Worm (Caenorhabditis elegans) whole organism, mixed stage, embryonic: Measurements from ENCODE around the gene ugt-52.

Experiments
- M03D4.4 ChIP-seq: sonication (generic microtip); optimal IDR thresholded peaks from 2 replicates; lab custom pipeline; 2017; ENCODE audit warnings: mild to moderate bottlenecking, missing genetic modification characterization, missing compliant biosample characterization
- bed-3 ChIP-seq: fragments of 200-800 bp; sonication (Bioruptor generic); optimal IDR thresholded peaks from 3 replicates; lab custom pipeline; 2018; ENCODE audit warnings: mild to moderate bottlenecking, missing genetic modification characterization, moderate library complexity, missing compliant biosample characterization
- blmp-1 ChIP-seq: fragments of 150-350 bp; optimal IDR thresholded peaks from 2 replicates; lab custom pipeline; 2014; ENCODE audit warnings: missing biosample characterization, missing genetic modification characterization
- ceh-39 ChIP-seq: fragments of 150-350 bp; optimal IDR thresholded peaks from 2 replicates; lab custom pipeline; 2014; ENCODE audit warnings: missing biosample characterization, missing genetic modification characterization
- ceh-43 ChIP-seq: fragments of 200-800 bp; sonication (Bioruptor generic); optimal IDR thresholded peaks from 2 replicates; lab custom pipeline; 2018; ENCODE audit warnings: mild to moderate bottlenecking, missing genetic modification characterization, moderate library complexity, missing compliant biosample characterization
- ceh-83 ChIP-seq: fragments of 200-800 bp; sonication (Bioruptor generic); optimal IDR thresholded peaks from 2 replicates; lab custom pipeline; 2018; ENCODE audit warnings: mild to moderate bottlenecking, missing genetic modification characterization, missing compliant biosample characterization
- ces-1 ChIP-seq: fragments of 150-350 bp; optimal IDR thresholded peaks from 2 replicates; lab custom pipeline; 2014; ENCODE audit warnings: missing biosample characterization, missing genetic modification reagents, missing genetic modification characterization
- cnd-1 ChIP-seq: fragments of 200-800 bp; sonication (Bioruptor generic); optimal IDR thresholded peaks from 2 replicates; lab custom pipeline; 2018; ENCODE audit warnings: mild to moderate bottlenecking, missing genetic modification characterization, missing compliant biosample characterization
- drap-1 ChIP-seq: fragments of 200-800 bp; sonication (Bioruptor generic); optimal IDR thresholded peaks from 3 replicates; lab custom pipeline; 2018; ENCODE audit warnings: mild to moderate bottlenecking, missing genetic modification characterization, missing compliant biosample characterization
- elt-1 ChIP-seq: sonication (generic microtip); optimal IDR thresholded peaks from 2 replicates; lab custom pipeline; 2017; ENCODE audit warnings: missing genetic modification characterization, mild to moderate bottlenecking, missing compliant biosample characterization, antibody characterized with exemption, moderate library complexity, borderline replicate concordance; ENCODE audit not compliant: insufficient read depth
- elt-3 ChIP-seq: fragments of 150-350 bp; optimal IDR thresholded peaks from 2 replicates; lab custom pipeline; 2014; ENCODE audit warnings: missing biosample characterization, missing genetic modification characterization
- flh-1 ChIP-seq: fragments of 200-800 bp; sonication (Bioruptor generic); optimal IDR thresholded peaks from 2 replicates; lab custom pipeline; 2018; ENCODE audit warnings: mild to moderate bottlenecking, missing genetic modification characterization, moderate library complexity, missing compliant biosample characterization
- ham-2 ChIP-seq: fragments of 200-800 bp; sonication (Bioruptor generic); optimal IDR thresholded peaks from 2 replicates; lab custom pipeline; 2018; ENCODE audit warnings: mild to moderate bottlenecking, missing genetic modification characterization, missing compliant biosample characterization
- hlh-1 ChIP-seq: fragments of 150-350 bp; optimal IDR thresholded peaks from 2 replicates; lab custom pipeline; 2014; ENCODE audit warnings: missing biosample characterization, missing genetic modification reagents, missing genetic modification characterization
- lin-13 ChIP-seq: fragments of 150-350 bp; optimal IDR thresholded peaks from 2 replicates; lab custom pipeline; 2014; ENCODE audit warnings: missing biosample characterization, missing genetic modification characterization
- lin-32 ChIP-seq: fragments of 200-800 bp; sonication (Bioruptor generic); optimal IDR thresholded peaks from 2 replicates; lab custom pipeline; 2018; ENCODE audit warnings: mild to moderate bottlenecking, missing genetic modification characterization, missing compliant biosample characterization
- lsy-2 ChIP-seq: fragments of 150-350 bp; optimal IDR thresholded peaks from 2 replicates; lab custom pipeline; 2014; ENCODE audit warnings: missing biosample characterization, missing genetic modification characterization
- mab-5 ChIP-seq: fragments of 150-350 bp; optimal IDR thresholded peaks from 2 replicates; lab custom pipeline; 2014; ENCODE audit warnings: missing biosample characterization, missing genetic modification characterization
- mep-1 ChIP-seq: fragments of 150-350 bp; optimal IDR thresholded peaks from 2 replicates; lab custom pipeline; 2017; ENCODE audit warnings: missing biosample characterization, missing genetic modification reagents, missing genetic modification characterization, inconsistent platforms
- mls-2 ChIP-seq: sonication (generic microtip); optimal IDR thresholded peaks from 2 replicates; lab custom pipeline; 2016; ENCODE audit warnings: mild to moderate bottlenecking, missing genetic modification characterization, moderate library complexity, missing compliant biosample characterization
- nhr-12 ChIP-seq: fragments of 150-350 bp; optimal IDR thresholded peaks from 2 replicates; lab custom pipeline; 2014; ENCODE audit warnings: missing biosample characterization, missing genetic modification characterization
- nhr-2 ChIP-seq: fragments of 150-350 bp; optimal IDR thresholded peaks from 2 replicates; lab custom pipeline; 2014; ENCODE audit warnings: missing biosample characterization, missing genetic modification characterization
- nhr-237 ChIP-seq: fragments of 150-350 bp; optimal IDR thresholded peaks from 2 replicates; lab custom pipeline; 2014; ENCODE audit warnings: missing biosample characterization, missing genetic modification characterization
- nhr-28 ChIP-seq: fragments of 150-350 bp; optimal IDR thresholded peaks from 2 replicates; lab custom pipeline; 2014; ENCODE audit warnings: missing biosample characterization, missing genetic modification characterization
- nhr-76 ChIP-seq: sonication (generic microtip); optimal IDR thresholded peaks from 2 replicates; lab custom pipeline; 2017; ENCODE audit warnings: missing biosample characterization, missing genetic modification characterization
- pha-4 ChIP-seq: fragments of 150-350 bp; optimal IDR thresholded peaks from 2 replicates; lab custom pipeline; 2018; ENCODE audit warnings: missing biosample characterization, missing genetic modification reagents, missing genetic modification characterization
- sem-2 ChIP-seq: fragments of 200-800 bp; sonication (Bioruptor generic); optimal IDR thresholded peaks from 2 replicates; lab custom pipeline; 2018; ENCODE audit warnings: mild to moderate bottlenecking, missing genetic modification characterization, missing compliant biosample characterization
- snpc-4 ChIP-seq: fragments of 150-350 bp; optimal IDR thresholded peaks from 2 replicates; lab custom pipeline; 2014; ENCODE audit warnings: missing biosample characterization, missing genetic modification characterization
- sptf-1 ChIP-seq: sonication (generic microtip); optimal IDR thresholded peaks from 2 replicates; lab custom pipeline; 2017; ENCODE audit warnings: mild to moderate bottlenecking, missing genetic modification characterization, moderate library complexity, missing compliant biosample characterization
- tbx-8 ChIP-seq: fragments of 200-800 bp; sonication (Bioruptor generic); optimal IDR thresholded peaks from 2 replicates; lab custom pipeline; 2018; ENCODE audit warnings: mild to moderate bottlenecking, missing genetic modification characterization, moderate library complexity, missing compliant biosample characterization
- unc-120 ChIP-seq: sonication (generic microtip); optimal IDR thresholded peaks from 2 replicates; lab custom pipeline; 2017; ENCODE audit warnings: missing genetic modification characterization, missing compliant biosample characterization; ENCODE audit not compliant: poor library complexity, severe bottlenecking
- unc-39 ChIP-seq: fragments of 150-350 bp; optimal IDR thresholded peaks from 2 replicates; lab custom pipeline; 2014; ENCODE audit warnings: missing biosample characterization, missing genetic modification characterization
- unc-62 ChIP-seq: fragments of 150-350 bp; optimal IDR thresholded peaks from 2 replicates; lab custom pipeline; 2014; ENCODE audit warnings: missing biosample characterization, missing genetic modification reagents, missing genetic modification characterization
- zip-8 ChIP-seq: fragments of 150-350 bp; optimal IDR thresholded peaks from 2 replicates; lab custom pipeline; 2014; ENCODE audit warnings: missing biosample characterization, missing genetic modification characterization
- ztf-11 ChIP-seq: fragments of 150-350 bp; optimal IDR thresholded peaks from 2 replicates; lab custom pipeline; 2014; ENCODE audit warnings: missing biosample characterization, missing genetic modification characterization

The ugt-52 gene

DNA sequence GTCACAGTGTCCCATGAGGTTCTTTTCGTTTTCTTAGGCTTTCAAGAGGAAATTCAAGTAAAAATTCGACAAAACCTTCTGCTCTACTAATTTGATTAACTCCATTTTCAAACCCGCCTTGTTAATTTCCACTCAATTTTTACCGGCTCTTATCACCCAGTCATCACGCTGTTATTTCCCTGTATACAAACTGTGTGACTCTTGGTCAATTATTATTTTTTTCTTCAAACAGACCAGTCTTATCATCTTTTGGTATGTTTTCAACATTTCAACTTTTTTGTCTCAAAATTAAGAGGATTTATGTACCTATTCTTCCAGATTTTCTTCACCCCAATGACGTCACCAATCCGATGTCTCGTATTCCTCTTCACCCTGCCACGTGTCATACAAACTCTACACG lies at the start of gene ugt-52:
Gene ugt-52 (plus strand): TSS at position 301 of the 400 bp plus-strand sequence.
- TF ChIP-seq hlh-1 (tag; lab: Kevin White, UChicago) (no peak), ceh-83 (GFP tag; lab: Kevin White, UChicago) (no peak), M03D4.4 (tag; lab: Kevin White, UChicago) (no peak), flh-1 (GFP tag; lab: Kevin White, UChicago) (no peak), sptf-1 (no peak), elt-3 (tag; lab: Kevin White, UChicago) (no peak), ces-1 (no peak), unc-62 (GFP tag; lab: Kevin White, UChicago) (no peak)

ce11 chrIV:730937-731336 lies 47.6 kb upstream of the ugt-52 start, which contains the start of gene srt-24:
TSS of gene srt-24 (minus strand) at chrIV:731037.
- TF ChIP-seq hlh-1 (tag; lab: Kevin White, UChicago) = no peak
- no peak for TF ChIP-seq ztf-11 (tag; lab: Kevin White, UChicago)
- TF ChIP-seq sptf-1 = no peak

ce11 chrIV:736447-736846 lies 42.1 kb upstream of the ugt-52 start, which contains the start of gene kvs-5:
TSS of gene kvs-5 (plus strand) at chrIV:736747.
- TF ChIP-seq ztf-11 (tag; lab: Kevin White, UChicago) (no peak), unc-62 (GFP tag; lab: Kevin White, UChicago) (peak; percentile 79)

DNA sequence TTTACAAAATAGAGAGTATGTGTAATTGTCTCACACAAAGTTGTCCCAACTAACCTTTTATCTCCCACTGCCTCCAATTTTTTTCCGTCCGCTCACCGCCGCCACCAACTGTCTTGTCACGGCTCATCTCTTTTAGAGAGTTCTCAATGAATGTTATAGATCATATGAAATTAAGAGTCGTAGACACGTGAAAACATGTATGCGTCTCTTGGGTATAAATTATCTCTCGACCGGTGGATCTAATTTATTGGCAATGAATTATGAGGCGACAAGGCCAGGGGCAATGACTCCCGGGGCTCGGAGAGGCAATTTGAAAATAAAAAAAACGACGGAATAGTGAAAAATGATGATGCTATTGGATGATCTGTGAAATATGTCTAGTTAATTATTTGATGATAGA lies 37.9 kb upstream of the ugt-52 start:
- TF ChIP-seq zip-8 (tag; lab: Kevin White, UChicago) (no peak), M03D4.4 (tag; lab: Kevin White, UChicago) (no peak), ces-1 (peak; percentile 48), sptf-1 (no peak), ceh-43 (GFP tag; lab: Kevin White, UChicago) (no peak), nhr-76 (tag; lab: Kevin White, UChicago) (no peak), ceh-83 (GFP tag; lab: Kevin White, UChicago) (no peak), lsy-2 (no peak), pha-4 (tag; lab: Kevin White, UChicago) (no peak), flh-1 (GFP tag; lab: Kevin White, UChicago) (no peak), unc-120 (tag; lab: Kevin White, UChicago) (peak; percentile 41), cnd-1 (tag; lab: Kevin White, UChicago) (no peak), mep-1 (tag; lab: Kevin White, UChicago) (no peak), elt-3 (tag; lab: Kevin White, UChicago) (no peak), nhr-12 (no peak), nhr-28 (tag; lab: Kevin White, UChicago) (no peak), ztf-11 (tag; lab: Kevin White, UChicago) (no peak), unc-39 (tag; lab: Kevin White, UChicago) (no peak), mls-2 (no peak), sem-2 (no peak), elt-1 (tag; lab: Kevin White, UChicago) (no peak), bed-3 (GFP tag; lab: Kevin White, UChicago) (no peak), drap-1 (no peak), nhr-2 (tag; lab: Kevin White, UChicago) (peak; percentile 17), hlh-1 (tag; lab: Kevin White, UChicago) (peak; percentile 78), lin-32 (GFP tag; lab: Kevin White, UChicago) (no peak), ham-2 (no peak), snpc-4 (tag; lab: Kevin White, UChicago) (no peak), ceh-39 (tag; lab: Kevin White, UChicago) (no peak), nhr-237 (no peak), mab-5 (tag; lab: Kevin White, UChicago) (peak; percentile 80), tbx-8 (no peak), unc-62 (GFP tag; lab: Kevin White, UChicago) (peak; percentile 95), blmp-1 (tag; lab: Kevin White, UChicago) (no peak), lin-13 (tag; lab: Kevin White, UChicago) (no peak)
